Fruit fly (Drosophila melanogaster): ENCODE measurements around the gene CG3999.

The CG3999 gene

dm6 chr3R:10268865-10269442, 17.6 kb downstream of the CG3999 start (continued):
- TF ChIP-seq Smox (GFP tag; optimal IDR thresholded peaks at IDR 0.05) (peak; percentile 83), CG11762 (GFP tag; optimal IDR thresholded peaks at IDR 0.05; ENCODE audit: insufficient read depth) (peak; percentile 72), CG6276 (GFP tag; optimal IDR thresholded peaks at IDR 0.05) (peak; percentile 58), topi (GFP tag; optimal IDR thresholded peaks at IDR 0.05) (peak; percentile 91), CG3919 (GFP tag; optimal IDR thresholded peaks at IDR 0.05) (peak; percentile 78), CG8319 (GFP tag; optimal IDR thresholded peaks at IDR 0.05) (peak; percentile 58), salr (GFP tag; optimal IDR thresholded peaks at IDR 0.05) (no peak), CG15336 (GFP tag; IDR thresholded peaks at IDR 0.05) (peak; percentile 77), Eip78C (GFP tag) (peak; percentile 91), fd85E (GFP tag; optimal IDR thresholded peaks at IDR 0.05) (peak; percentile 4), Hr4 (GFP tag; optimal IDR thresholded peaks at IDR 0.05) (peak; percentile 82), acj6 (GFP tag; optimal IDR thresholded peaks at IDR 0.05) (peak; percentile 76), CG11902 (GFP tag; optimal IDR thresholded peaks at IDR 0.05) (peak; percentile 74), svp (GFP tag) (peak; percentile 92), CG6808 (GFP tag; optimal IDR thresholded peaks at IDR 0.05) (peak; percentile 39)

DNA sequence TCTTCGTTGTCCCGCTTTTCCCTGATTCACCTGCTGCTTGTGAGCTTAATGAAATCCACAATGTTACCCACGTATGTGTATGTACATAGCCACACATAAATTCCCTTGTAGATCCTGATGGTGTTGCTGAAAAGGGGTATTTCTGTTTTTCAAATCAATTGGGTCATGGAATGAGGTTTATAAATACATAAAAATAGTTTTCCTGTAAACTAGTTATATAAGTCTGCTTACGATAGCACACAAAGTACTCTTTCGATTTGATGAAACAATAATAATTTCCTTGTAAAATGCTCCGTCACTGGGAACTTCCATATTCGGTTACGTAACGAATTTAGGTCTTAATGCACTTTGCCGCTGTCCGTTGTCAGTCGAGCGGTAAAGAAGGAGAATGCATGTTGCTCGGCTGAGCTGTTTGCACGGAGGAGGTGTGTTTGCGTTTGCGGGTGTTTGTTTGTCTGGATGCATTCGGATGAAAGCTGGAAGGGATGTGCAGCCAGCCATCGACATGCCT, 18.7 kb downstream of the CG3999 start:
- peak; percentile 20 for TF ChIP-seq CG34406 (GFP tag; optimal IDR thresholded peaks at IDR 0.05)
- 0 out of 3 replicates have a peak, but pooled peaks have one; percentile 32 for TF ChIP-seq CG6163 (GFP tag; IDR thresholded peaks at IDR 0.05)
- peak; percentile 25 for TF ChIP-seq Met (GFP tag; optimal IDR thresholded peaks at IDR 0.05)
- peak; percentile 43 for TF ChIP-seq CG10669 (GFP tag; optimal IDR thresholded peaks at IDR 0.05)
- peak; percentile 40 for TF ChIP-seq dsx (GFP tag; optimal IDR thresholded peaks at IDR 0.05; ENCODE audit: poor library complexity, severe bottlenecking)
- no peak for TF ChIP-seq CG8632 (GFP tag; optimal IDR thresholded peaks at IDR 0.05)
- peak; percentile 47 for TF ChIP-seq CG3032 (tag; optimal IDR thresholded peaks at IDR 0.05)
- peak; percentile 15 for TF ChIP-seq Sox102F (GFP tag; optimal IDR thresholded peaks at IDR 0.05)
- no peak for TF ChIP-seq CG11294 (GFP tag; IDR thresholded peaks at IDR 0.05)
- peak; percentile 11 for TF ChIP-seq CG1621 (tag; optimal IDR thresholded peaks at IDR 0.05)
- TF ChIP-seq eg (GFP tag; IDR thresholded peaks at IDR 0.05) = no peak
- no peak for TF ChIP-seq Sox15 (GFP tag; optimal IDR thresholded peaks at IDR 0.05)
- peak; percentile 4 for TF ChIP-seq fd59A (GFP tag; optimal IDR thresholded peaks at IDR 0.05)
- no peak for TF ChIP-seq CG11762 (GFP tag; optimal IDR thresholded peaks at IDR 0.05; ENCODE audit: insufficient read depth)
- TF ChIP-seq CG32006 (GFP tag; optimal IDR thresholded peaks at IDR 0.05) = peak; percentile 9
- peak; percentile 21 for TF ChIP-seq CG31627 (GFP tag; optimal IDR thresholded peaks at IDR 0.05)
- TF ChIP-seq CG10631 (GFP tag; optimal IDR thresholded peaks at IDR 0.05) = peak; percentile 40
- peak; percentile 42 for TF ChIP-seq pdm3 (GFP tag; optimal IDR thresholded peaks at IDR 0.05)
- TF ChIP-seq Sox14 (GFP tag; optimal IDR thresholded peaks at IDR 0.05) = peak; percentile 7
- peak; percentile 59 for TF ChIP-seq Ets96B (tag; optimal IDR thresholded peaks at IDR 0.05)
- TF ChIP-seq achi (GFP tag; optimal IDR thresholded peaks at IDR 0.05) = peak; percentile 5
- TF ChIP-seq topi (GFP tag; optimal IDR thresholded peaks at IDR 0.05) = no peak
- peak; percentile 74 for TF ChIP-seq Eip78C (GFP tag)
- peak; percentile 34 for TF ChIP-seq Hr39 (GFP tag; optimal IDR thresholded peaks at IDR 0.05)
- TF ChIP-seq acj6 (GFP tag; optimal IDR thresholded peaks at IDR 0.05) = peak; percentile 9

- TF ChIP-seq CG11902 (GFP tag; optimal IDR thresholded peaks at IDR 0.05) (no peak), eg (GFP tag; IDR thresholded peaks at IDR 0.05) (peak; percentile 80), CG8632 (GFP tag; optimal IDR thresholded peaks at IDR 0.05) (no peak), CG11294 (GFP tag; IDR thresholded peaks at IDR 0.05) (peak; percentile 35; the same call in 1 of the 2 replicates), CG16779 (tag; optimal IDR thresholded peaks at IDR 0.05) (no peak), Sox15 (GFP tag; optimal IDR thresholded peaks at IDR 0.05) (no peak), Sox102F (GFP tag; optimal IDR thresholded peaks at IDR 0.05) (no peak), CG8119 (GFP tag; IDR thresholded peaks at IDR 0.05) (peak; percentile 55; the same call in 1 of the 3 replicates), CG6854 (GFP tag; optimal IDR thresholded peaks at IDR 0.05) (no peak), dsx (GFP tag; optimal IDR thresholded peaks at IDR 0.05; ENCODE audit: poor library complexity, severe bottlenecking) (no peak), Sox14 (GFP tag; optimal IDR thresholded peaks at IDR 0.05) (no peak), CG6163 (GFP tag; IDR thresholded peaks at IDR 0.05) (peak; percentile 69), CG10631 (GFP tag; optimal IDR thresholded peaks at IDR 0.05) (peak; percentile 16), Hr4 (GFP tag; optimal IDR thresholded peaks at IDR 0.05) (peak; percentile 45), CG9139 (GFP tag; optimal IDR thresholded peaks at IDR 0.05) (no peak), spab (GFP tag; optimal IDR thresholded peaks at IDR 0.05) (no peak), Smox (GFP tag; optimal IDR thresholded peaks at IDR 0.05) (no peak), topi (GFP tag; optimal IDR thresholded peaks at IDR 0.05) (no peak), esn (GFP tag; optimal IDR thresholded peaks at IDR 0.05) (no peak), CG6792 (GFP tag; optimal IDR thresholded peaks at IDR 0.05) (no peak), CG3032 (tag; optimal IDR thresholded peaks at IDR 0.05) (no peak), Ets96B (tag; optimal IDR thresholded peaks at IDR 0.05) (no peak), Blimp-1 (GFP tag; optimal IDR thresholded peaks at IDR 0.05) (no peak), fd85E (GFP tag; optimal IDR thresholded peaks at IDR 0.05) (no peak), CG3919 (GFP tag; optimal IDR thresholded peaks at IDR 0.05) (peak; percentile 9), fkh (GFP tag; optimal IDR thresholded peaks at IDR 0.05) (no peak)
These were observed 21.4 kb downstream of the CG3999 start for dm6 chr3R:10272695-10273094.

Data from whole organism, prepupa.